Fruit fly (Drosophila melanogaster) whole organism, embryonic: ENCODE data around the gene CG31681.
A peak's percentile ranks its signal among the peaks of the same experiment; 100 is the strongest.

Source experiments
- Bgb ChIP-seq: fragments of 200-800 bp; sonication (Bioruptor generic); IDR thresholded peaks from 2 replicates; pipeline ENCODE4 v1.3.6; 2022; ENCODE audit warnings: missing biosample characterization, missing genetic modification characterization; ENCODE audit not compliant: partially characterized antibody
- CG10209 ChIP-seq: fragments of 200-800 bp; sonication (Bioruptor generic); optimal IDR thresholded peaks from 3 replicates; lab custom pipeline; 2017; ENCODE audit warnings: missing biosample characterization, mild to moderate bottlenecking, missing genetic modification characterization, missing genetic modification reagents
- CG11247 ChIP-seq: fragments of 200-800 bp; sonication (Bioruptor generic); IDR thresholded peaks from 2 replicates; pipeline ENCODE4 v1.3.6; 2022; ENCODE audit warnings: missing biosample characterization, missing genetic modification characterization
- CG11456 ChIP-seq: fragments of 200-800 bp; sonication (Bioruptor generic); IDR thresholded peaks from 3 replicates; pipeline ENCODE4 v1.3.6; 2022; ENCODE audit warnings: missing biosample characterization, missing genetic modification characterization
- CG11723 ChIP-seq: fragments of 200-800 bp; sonication (Bioruptor generic); optimal IDR thresholded peaks from 2 replicates; lab custom pipeline; 2017; ENCODE audit warnings: missing biosample characterization, mild to moderate bottlenecking, missing genetic modification characterization
- CG12769 ChIP-seq: fragments of 200-800 bp; sonication (Bioruptor generic); optimal IDR thresholded peaks from 2 replicates; lab custom pipeline; 2019; ENCODE audit warnings: missing biosample characterization, mild to moderate bottlenecking, missing genetic modification characterization, moderate library complexity
- CG13287 ChIP-seq: fragments of 200-800 bp; sonication (Bioruptor generic); IDR thresholded peaks from 2 replicates; pipeline ENCODE4 v1.3.6; 2022; ENCODE audit warnings: missing biosample characterization, missing genetic modification characterization; ENCODE audit not compliant: partially characterized antibody
- CG14050 ChIP-seq: fragments of 200-800 bp; sonication (Bioruptor generic); IDR thresholded peaks from 3 replicates; pipeline ENCODE4 v1.3.6; 2022; ENCODE audit warnings: missing biosample characterization, missing genetic modification characterization
- CG15011 ChIP-seq: fragments of 200-800 bp; sonication (Bioruptor generic); optimal IDR thresholded peaks from 3 replicates; lab custom pipeline; 2018; ENCODE audit warnings: missing biosample characterization, mild to moderate bottlenecking, missing genetic modification characterization
- CG15269 ChIP-seq: fragments of 200-800 bp; sonication (Bioruptor generic); optimal IDR thresholded peaks from 2 replicates; lab custom pipeline; 2018; ENCODE audit warnings: missing biosample characterization, mild to moderate bottlenecking, missing genetic modification characterization, moderate library complexity
- CG1529 ChIP-seq: fragments of 200-800 bp; sonication (Bioruptor generic); optimal IDR thresholded peaks from 3 replicates; lab custom pipeline; 2018; ENCODE audit warnings: missing biosample characterization, missing genetic modification characterization
- CG15601 ChIP-seq: fragments of 200-800 bp; sonication (Bioruptor generic); optimal IDR thresholded peaks from 3 replicates; lab custom pipeline; 2019; ENCODE audit warnings: missing biosample characterization, mild to moderate bottlenecking, missing genetic modification characterization, moderate library complexity
- CG1603 ChIP-seq: fragments of 200-800 bp; sonication (Bioruptor generic); optimal IDR thresholded peaks from 2 replicates; lab custom pipeline; 2019; ENCODE audit warnings: missing biosample characterization, mild to moderate bottlenecking, missing genetic modification characterization, moderate library complexity
- CG17568 ChIP-seq: fragments of 200-800 bp; sonication (Bioruptor generic); optimal IDR thresholded peaks from 2 replicates; lab custom pipeline; 2018; ENCODE audit warnings: missing biosample characterization, mild to moderate bottlenecking, missing genetic modification characterization, moderate library complexity
- CG17912 ChIP-seq: fragments of 200-800 bp; sonication (Bioruptor generic); optimal IDR thresholded peaks from 2 replicates; lab custom pipeline; 2018; ENCODE audit warnings: missing biosample characterization, mild to moderate bottlenecking, missing genetic modification characterization
- CG2889 ChIP-seq: fragments of 200-800 bp; sonication (Bioruptor generic); IDR thresholded peaks from 3 replicates; pipeline ENCODE4 v1.3.6; 2022; ENCODE audit warnings: missing biosample characterization, missing genetic modification characterization
- CG32532 ChIP-seq: fragments of 200-800 bp; sonication (Bioruptor generic); IDR thresholded peaks from 2 replicates; pipeline ENCODE4 v1.3.6; 2022; ENCODE audit warnings: missing biosample characterization, missing genetic modification characterization
- Deaf1 ChIP-seq: fragments of 200-800 bp; optimal IDR thresholded peaks from 3 replicates; lab custom pipeline; 2019; ENCODE audit warnings: missing biosample characterization, mild to moderate bottlenecking, missing genetic modification characterization, moderate library complexity
- Dll ChIP-seq: fragments of 200-800 bp; sonication (Bioruptor generic); IDR thresholded peaks from 4 replicates; pipeline ENCODE4 v1.3.6; 2022; ENCODE audit warnings: missing biosample characterization, missing genetic modification characterization; ENCODE audit not compliant: partially characterized antibody
- Doc3 ChIP-seq: fragments of 200-800 bp; sonication (Bioruptor generic); IDR thresholded peaks from 3 replicates; pipeline ENCODE4 v1.3.6; 2022; ENCODE audit warnings: missing biosample characterization, missing genetic modification characterization; ENCODE audit not compliant: partially characterized antibody
- Dp ChIP-seq: fragments of 200-800 bp; sonication (Bioruptor generic); optimal IDR thresholded peaks from 2 replicates; lab custom pipeline; 2018; ENCODE audit warnings: missing biosample characterization, mild to moderate bottlenecking, missing genetic modification characterization, moderate library complexity
- Drgx ChIP-seq: fragments of 200-800 bp; sonication (Bioruptor generic); IDR thresholded peaks from 2 replicates; pipeline ENCODE4 v1.3.6; 2022; ENCODE audit warnings: missing biosample characterization, missing genetic modification characterization
- Jarid2 ChIP-seq: fragments of 200-800 bp; sonication (Bioruptor generic); optimal IDR thresholded peaks from 3 replicates; lab custom pipeline; 2017; ENCODE audit warnings: mild to moderate bottlenecking, missing biosample characterization, missing genetic modification reagents, missing genetic modification characterization
- Med ChIP-seq: fragments of 200-800 bp; sonication (Bioruptor generic); peaks from one replicate; lab custom pipeline; 2016; ENCODE audit warnings: missing biosample characterization, missing genetic modification characterization, mild to moderate bottlenecking, inconsistent platforms, moderate library complexity
- Neu2 ChIP-seq: fragments of 200-800 bp; sonication (Bioruptor generic); optimal IDR thresholded peaks from 3 replicates; lab custom pipeline; 2016; ENCODE audit warnings: missing biosample characterization, missing genetic modification characterization, borderline replicate concordance
- Rfx ChIP-seq: fragments of 200-800 bp; sonication (Bioruptor generic); IDR thresholded peaks from 2 replicates; pipeline ENCODE4 v1.3.6; 2022; ENCODE audit warnings: missing biosample characterization, missing genetic modification characterization
- Trl ChIP-seq, 3 experiments: fragments of >200 bp in 2 of 3; fragments of 200-800 bp in 1 of 3; sonication (Bioruptor generic) in 1 of 3; optimal IDR thresholded peaks; 2 replicates in 1 of 3; 3 replicates in 2 of 3; lab custom pipeline; 2016 to 2017; ENCODE audit warnings: missing biosample characterization in 1 of 3, missing genetic modification characterization in 1 of 3
- ac ChIP-seq: fragments of 200-800 bp; sonication (Bioruptor generic); optimal IDR thresholded peaks from 3 replicates; lab custom pipeline; 2017; ENCODE audit warnings: missing biosample characterization, mild to moderate bottlenecking, missing genetic modification characterization
- chinmo ChIP-seq: fragments of 200-800 bp; sonication (Bioruptor generic); IDR thresholded peaks from 4 replicates; pipeline ENCODE4 v1.3.6; 2022; ENCODE audit warnings: missing biosample characterization, missing genetic modification characterization; ENCODE audit not compliant: partially characterized antibody
- chm ChIP-seq: fragments of 200-800 bp; sonication (Bioruptor generic); IDR thresholded peaks from 2 replicates; pipeline ENCODE4 v1.3.6; 2022; ENCODE audit warnings: missing biosample characterization, missing genetic modification characterization
- ci ChIP-seq: fragments of 200-800 bp; sonication (Bioruptor generic); IDR thresholded peaks from 3 replicates; pipeline ENCODE4 v1.3.6; 2022; ENCODE audit warnings: missing biosample characterization, missing genetic modification characterization
- ftz-f1 ChIP-seq: fragments of 200-800 bp; sonication (Bioruptor generic); optimal IDR thresholded peaks from 2 replicates; lab custom pipeline; 2016; ENCODE audit warnings: missing biosample characterization, missing genetic modification characterization
- gce ChIP-seq: fragments of 200-800 bp; sonication (Bioruptor generic); IDR thresholded peaks from 3 replicates; pipeline ENCODE4 v1.3.6; 2022; ENCODE audit warnings: missing biosample characterization, missing genetic modification characterization
- gro ChIP-seq: fragments of 200-800 bp; sonication (Bioruptor generic); optimal IDR thresholded peaks from 2 replicates; lab custom pipeline; 2016; ENCODE audit warnings: missing biosample characterization, missing genetic modification characterization
- hbn ChIP-seq: fragments of 200-800 bp; sonication (Bioruptor generic); IDR thresholded peaks from 2 replicates; pipeline ENCODE4 v1.3.6; 2022; ENCODE audit warnings: missing biosample characterization, missing genetic modification characterization; ENCODE audit not compliant: partially characterized antibody
- jumu ChIP-seq: fragments of 200-800 bp; sonication (Bioruptor generic); optimal IDR thresholded peaks from 3 replicates; lab custom pipeline; 2016; ENCODE audit warnings: missing biosample characterization, missing genetic modification characterization
- ken ChIP-seq: fragments of 200-800 bp; sonication (Bioruptor generic); IDR thresholded peaks from 3 replicates; pipeline ENCODE4 v1.3.6; 2022; ENCODE audit warnings: missing biosample characterization, missing genetic modification characterization
- lmd ChIP-seq: fragments of 200-800 bp; sonication (Bioruptor generic); IDR thresholded peaks from 2 replicates; pipeline ENCODE4 v1.3.6; 2022; ENCODE audit warnings: missing biosample characterization, missing genetic modification characterization
- onecut ChIP-seq: fragments of 200-800 bp; sonication (Bioruptor generic); IDR thresholded peaks from 2 replicates; pipeline ENCODE4 v1.3.6; 2022; ENCODE audit warnings: missing biosample characterization, missing genetic modification characterization
- pzg ChIP-seq: fragments of 200-800 bp; sonication (Bioruptor generic); optimal IDR thresholded peaks from 3 replicates; lab custom pipeline; 2018; ENCODE audit warnings: missing biosample characterization, mild to moderate bottlenecking, missing genetic modification characterization, moderate library complexity
- slbo ChIP-seq: fragments of 200-800 bp; sonication (Bioruptor generic); IDR thresholded peaks from 2 replicates; pipeline ENCODE4 v1.3.6; 2022; ENCODE audit warnings: missing biosample characterization, missing genetic modification characterization
- sna ChIP-seq: fragments of 200-800 bp; sonication (Bioruptor generic); IDR thresholded peaks from 2 replicates; pipeline ENCODE4 v1.3.6; 2022; ENCODE audit warnings: missing biosample characterization, missing genetic modification characterization; ENCODE audit not compliant: partially characterized antibody
- so ChIP-seq: fragments of 200-800 bp; sonication (Bioruptor generic); IDR thresholded peaks from 3 replicates; pipeline ENCODE4 v1.3.6; 2022; ENCODE audit warnings: missing biosample characterization, missing genetic modification characterization
- sob ChIP-seq: fragments of 200-800 bp; sonication (Bioruptor generic); IDR thresholded peaks from 2 replicates; pipeline ENCODE4 v1.3.6; 2022; ENCODE audit warnings: missing biosample characterization, missing genetic modification characterization
- vvl ChIP-seq: fragments of 200-800 bp; sonication (Bioruptor generic); IDR thresholded peaks from 2 replicates; pipeline ENCODE4 v1.3.6; 2022; ENCODE audit warnings: missing biosample characterization, missing genetic modification characterization
- yki ChIP-seq: fragments of >200 bp; optimal IDR thresholded peaks from 3 replicates; lab custom pipeline; 2018
- zen2 ChIP-seq: fragments of 200-800 bp; sonication (Bioruptor generic); IDR thresholded peaks from 3 replicates; pipeline ENCODE4 v1.3.6; 2022; ENCODE audit warnings: missing biosample characterization, missing genetic modification characterization; ENCODE audit not compliant: partially characterized antibody
- zfh1 ChIP-seq: fragments of 200-800 bp; sonication (Bioruptor generic); IDR thresholded peaks from 3 replicates; pipeline ENCODE4 v1.3.6; 2022; ENCODE audit warnings: missing biosample characterization, missing genetic modification characterization

The CG31681 gene

dm6 chr2L:2242139-2242538 lies 44.5 kb downstream of the CG31681 start, which contains the start of gene CG4267:
Gene CG4267, plus strand, starts transcription at chr2L:2242378.
- TF ChIP-seq Trl (optimal IDR thresholded peaks at IDR 0.05; lab: Kevin White, UChicago) (peak; percentile 90 to 93), Trl (GFP tag; optimal IDR thresholded peaks at IDR 0.05; lab: Kevin White, UChicago) (no peak), CG14050 (GFP tag; lab: Robert Waterston, UW) (no peak), CG11247 (GFP tag; lab: Robert Waterston, UW) (peak; percentile 6; the same call in 1 of the 2 replicates), pzg (GFP tag; lab: Kevin White, UChicago) (no peak), gce (GFP tag; lab: Robert Waterston, UW) (0 out of 3 replicates have a peak, but pooled peaks have one; percentile 9), Rfx (GFP tag; lab: Robert Waterston, UW) (peak; percentile 32; the same call in 1 of the 2 replicates), Dll (GFP tag; lab: Robert Waterston, UW) (peak; percentile 63), slbo (0 out of 2 replicates have a peak, but pooled peaks have one; percentile 24), ac (GFP tag; lab: Kevin White, UChicago) (no peak), sob (0 out of 2 replicates have a peak, but pooled peaks have one; percentile 19), CG17912 (GFP tag; lab: Kevin White, UChicago) (no peak), CG1603 (tag; lab: Kevin White, UChicago) (no peak), ken (0 out of 3 replicates have a peak, but pooled peaks have one; percentile 27), CG13287 (GFP tag; lab: Robert Waterston, UW) (peak; percentile 50), Drgx (GFP tag; lab: Robert Waterston, UW) (0 out of 2 replicates have a peak, but pooled peaks have one; percentile 22), Bgb (peak; percentile 34; the same call in 1 of the 2 replicates), CG15601 (tag; lab: Kevin White, UChicago) (no peak), ci (GFP tag; lab: Robert Waterston, UW) (peak; percentile 52; the same call in 1 of the 3 replicates), CG17568 (no peak), CG11723 (GFP tag; lab: Kevin White, UChicago) (no peak), CG12769 (no peak), CG10209 (GFP tag; lab: Kevin White, UChicago) (no peak), Doc3 (GFP tag; lab: Robert Waterston, UW) (peak; percentile 32; the same call in 1 of the 3 replicates), yki (peak; percentile 87), Neu2 (no peak), ftz-f1 (peak; percentile 45), CG15269 (no peak), CG2889 (GFP tag; lab: Robert Waterston, UW) (no peak), so (GFP tag; lab: Robert Waterston, UW) (peak; percentile 19; the same call in 1 of the 3 replicates), onecut (GFP tag; lab: Robert Waterston, UW) (0 out of 2 replicates have a peak, but pooled peaks have one; percentile 9), Deaf1 (tag; lab: Kevin White, UChicago) (peak; percentile 60), Jarid2 (GFP tag; lab: Kevin White, UChicago) (peak; percentile 80), chm (peak; percentile 60), gro (GFP tag; lab: Kevin White, UChicago) (peak; percentile 40), Dp (GFP tag; lab: Kevin White, UChicago) (no peak), CG11456 (GFP tag; lab: Robert Waterston, UW) (0 out of 3 replicates have a peak, but pooled peaks have one; percentile 35), sna (GFP tag; lab: Robert Waterston, UW) (peak; percentile 50; the same call in 1 of the 2 replicates), lmd (GFP tag; lab: Robert Waterston, UW) (0 out of 2 replicates have a peak, but pooled peaks have one; percentile 10), CG15011 (GFP tag; lab: Kevin White, UChicago) (no peak), CG1529 (GFP tag; lab: Kevin White, UChicago) (no peak), zen2 (GFP tag; lab: Robert Waterston, UW) (peak; percentile 67; the same call in 2 of the 3 replicates), Med (GFP tag; lab: Kevin White, UChicago) (peak; percentile 80), vvl (GFP tag; lab: Robert Waterston, UW) (peak; percentile 40; the same call in 1 of the 2 replicates), chinmo (GFP tag; lab: Robert Waterston, UW) (peak; percentile 90; the same call in 3 of the 4 replicates), zfh1 (GFP tag; lab: Robert Waterston, UW) (0 out of 3 replicates have a peak, but pooled peaks have one; percentile 43), hbn (GFP tag; lab: Robert Waterston, UW) (peak; percentile 50), CG32532 (peak; percentile 64; the same call in 1 of the 2 replicates), jumu (GFP tag; lab: Kevin White, UChicago) (no peak)
